Worm (Caenorhabditis elegans): Measurements from ENCODE around the gene M05D6.8.

The M05D6.8 gene

DNA sequence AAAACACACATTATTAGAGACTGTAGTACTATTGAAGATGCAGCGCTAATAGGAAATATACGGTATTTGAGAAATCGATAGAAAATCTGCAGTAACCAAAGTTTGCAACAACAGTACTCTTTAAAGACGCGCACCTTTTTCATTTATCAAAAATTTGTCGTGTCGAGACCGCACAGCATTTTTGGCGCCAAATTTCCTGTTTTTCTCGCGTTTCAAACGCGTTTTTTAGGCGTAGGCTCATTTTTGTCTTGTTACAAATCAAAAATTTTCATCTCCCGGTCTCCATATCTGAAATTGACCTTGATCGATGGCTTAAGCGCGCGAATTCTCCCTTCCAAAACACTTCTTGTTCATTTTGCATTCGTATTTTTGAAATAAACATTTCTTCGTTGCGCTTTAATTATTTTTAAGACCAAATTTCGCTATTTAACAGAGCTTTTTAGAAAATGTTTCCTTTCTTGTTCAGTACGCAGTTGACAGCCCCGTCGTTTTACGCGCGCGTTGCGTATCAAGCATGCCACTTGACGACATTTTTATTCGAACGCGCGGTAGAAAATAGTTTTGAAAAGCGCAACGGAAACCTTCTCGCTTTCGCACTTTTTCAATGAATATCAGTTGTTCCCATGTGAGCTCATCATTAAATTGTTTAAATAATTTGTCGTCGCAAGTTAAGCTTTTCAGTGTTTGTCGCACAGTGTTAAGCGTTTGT, 14.2 kb downstream of the M05D6.8 start:
- TF ChIP-seq xbp-1 (tag; optimal IDR thresholded peaks at IDR 0.05) (no peak), isw-1 (GFP tag; IDR thresholded peaks at IDR 0.05) (no peak), lin-14 (GFP tag; optimal IDR thresholded peaks at IDR 0.05) (no peak), ceh-90 (tag; optimal IDR thresholded peaks at IDR 0.05) (no peak), mab-9 (GFP tag; IDR thresholded peaks at IDR 0.05) (no peak), nhr-19 (GFP tag; conservative IDR thresholded peaks at IDR 0.05) (no peak), pag-3 (tag; optimal IDR thresholded peaks at IDR 0.05; ENCODE audit: borderline replicate concordance, insufficient read depth) (no peak), tlp-1 (tag; optimal IDR thresholded peaks at IDR 0.05) (no peak), pqm-1 (tag; optimal IDR thresholded peaks at IDR 0.05) (no peak), F16B12.6 (tag; optimal IDR thresholded peaks at IDR 0.05) (peak; percentile 60), nhr-71 (tag; optimal IDR thresholded peaks at IDR 0.05) (no peak), ztf-4 (tag; optimal IDR thresholded peaks at IDR 0.05) (no peak), aly-2 (tag; optimal IDR thresholded peaks at IDR 0.05) (no peak), ces-1 (GFP tag; optimal IDR thresholded peaks at IDR 0.05) (no peak), efl-1 (optimal IDR thresholded peaks at IDR 0.05) (peak; percentile 13 to 27), efl-1 (GFP tag; optimal IDR thresholded peaks at IDR 0.05 in 1 of 2) (peak; percentile 28 to 41), dpl-1 (GFP tag; optimal IDR thresholded peaks at IDR 0.05) (peak in 2 of 3 experiments; percentile 6 to 59), hlh-4 (tag; optimal IDR thresholded peaks at IDR 0.05) (no peak), vab-15 (tag; optimal IDR thresholded peaks at IDR 0.05) (no peak), hlh-17 (GFP tag; optimal IDR thresholded peaks at IDR 0.05; ENCODE audit: borderline replicate concordance) (no peak), zag-1 (tag; optimal IDR thresholded peaks at IDR 0.05) (no peak), lin-35 (GFP tag; optimal IDR thresholded peaks at IDR 0.05) (peak; percentile 13 to 55), unc-86 (tag; optimal IDR thresholded peaks at IDR 0.05) (no peak), lin-39 (tag; optimal IDR thresholded peaks at IDR 0.05) (no peak), dsc-1 (tag; optimal IDR thresholded peaks at IDR 0.05) (no peak)

DNA sequence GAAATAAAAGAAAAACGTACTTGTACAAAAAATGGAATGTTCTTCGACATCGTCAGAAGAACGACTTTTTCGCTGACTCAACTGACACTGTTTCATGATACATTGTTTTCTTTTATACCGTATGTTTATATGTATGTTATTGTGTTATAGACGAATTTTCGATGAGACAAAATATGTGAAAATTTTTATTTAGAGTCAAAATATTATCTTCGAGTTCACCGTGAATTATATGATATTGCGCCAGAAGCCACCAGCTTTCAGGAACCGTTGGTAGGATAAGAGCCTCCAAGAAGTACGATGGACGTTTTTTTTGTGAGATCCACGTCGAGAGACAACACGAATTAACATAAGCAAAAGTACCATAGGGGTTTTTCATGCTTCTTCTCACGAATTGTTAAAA, 14.9 kb downstream of the M05D6.8 start, which contains the start of gene F22B5.6:
Gene F22B5.6, minus strand, starts transcription at position 101 of the 400 bp plus-strand sequence.
- no peak for TF ChIP-seq efl-1 (optimal IDR thresholded peaks at IDR 0.05)
- TF ChIP-seq efl-1 (GFP tag; optimal IDR thresholded peaks at IDR 0.05 in 1 of 2), result peak in 1 of 2 experiments; percentile 73
- no peak for TF ChIP-seq skn-1 (tag; optimal IDR thresholded peaks at IDR 0.05)

DNA sequence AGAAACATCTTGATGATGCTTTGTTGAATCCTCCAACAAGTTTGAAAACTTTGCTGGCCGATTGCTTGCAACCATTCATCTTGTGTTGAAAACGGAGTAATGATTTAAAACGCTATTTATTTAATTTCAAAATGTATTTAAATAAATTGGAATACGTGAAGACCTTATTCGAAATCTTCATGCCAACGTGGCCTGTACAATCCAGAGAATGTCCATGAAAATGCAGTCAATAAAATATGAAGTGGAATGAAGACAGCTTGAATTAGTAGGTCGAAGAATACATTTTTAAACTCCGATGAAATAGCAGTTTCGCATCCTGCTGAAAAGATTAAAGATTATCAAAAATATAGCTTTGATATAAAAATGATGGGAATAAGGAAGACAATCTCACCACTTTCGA, 16.5 kb downstream of the M05D6.8 start, which contains the start of gene F22B5.5:
Gene F22B5.5, minus strand, starts transcription at position 101 of the 400 bp plus-strand sequence.
- TF ChIP-seq egl-13 (tag; optimal IDR thresholded peaks at IDR 0.05) (no peak), fkh-4 (tag; optimal IDR thresholded peaks at IDR 0.05; ENCODE audit: borderline replicate concordance) (no peak), unc-130 (tag; optimal IDR thresholded peaks at IDR 0.05) (no peak), fkh-8 (tag; optimal IDR thresholded peaks at IDR 0.05) (no peak), sup-37 (GFP tag; optimal IDR thresholded peaks at IDR 0.05) (no peak), ceh-8 (GFP tag; optimal IDR thresholded peaks at IDR 0.05) (no peak), lsy-2 (tag; optimal IDR thresholded peaks at IDR 0.05) (no peak), lin-35 (GFP tag; optimal IDR thresholded peaks at IDR 0.05) (no peak), mef-2 (tag; optimal IDR thresholded peaks at IDR 0.05) (no peak)

DNA sequence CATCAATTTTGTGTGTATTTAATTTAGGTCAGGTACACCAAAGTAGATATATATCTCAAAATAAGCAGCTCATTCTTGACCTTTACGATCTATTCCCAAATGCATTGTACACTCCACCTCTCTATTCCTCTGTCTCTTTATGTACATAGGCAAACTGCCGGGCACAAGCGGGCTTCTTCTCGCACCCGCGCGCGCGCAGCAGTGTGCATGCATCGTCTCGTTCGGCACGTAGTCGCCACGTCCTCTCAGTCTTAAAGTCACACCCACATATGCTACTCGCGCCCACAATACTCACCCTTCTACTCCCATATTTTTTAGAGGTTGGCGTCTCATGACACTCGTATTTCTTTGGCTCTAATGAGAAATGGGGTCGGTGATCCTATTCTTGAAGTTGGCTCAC, 19.6 kb downstream of the M05D6.8 start:
- TF ChIP-seq zip-4 (GFP tag; optimal IDR thresholded peaks at IDR 0.05) (no peak), C34B4.2 (tag; optimal IDR thresholded peaks at IDR 0.05) (no peak), fkh-8 (tag; optimal IDR thresholded peaks at IDR 0.05) (peak; percentile 57), nhr-12 (tag; optimal IDR thresholded peaks at IDR 0.05) (no peak), lin-14 (GFP tag; optimal IDR thresholded peaks at IDR 0.05) (peak; percentile 55), aha-1 (tag; optimal IDR thresholded peaks at IDR 0.05) (peak; percentile 31)
